Worm (Caenorhabditis elegans) whole organism, L4 larva: ENCODE results near the gene kqt-1.
A peak's percentile ranks its signal among the peaks of the same experiment; 100 is the strongest.

Experiments used
- D1046.2 ChIP-seq: fragments of 200-800 bp; sonication (Bioruptor generic); IDR thresholded peaks from 2 replicates; pipeline ENCODE4 v1.3.6; 2022; ENCODE audit warnings: missing genetic modification characterization, missing compliant biosample characterization
- F44E2.7 ChIP-seq: fragments of 200-800 bp; sonication (Bioruptor generic); IDR thresholded peaks from 2 replicates; pipeline ENCODE4 v2.1.2; 2022; ENCODE audit warnings: missing genetic modification characterization, missing compliant biosample characterization
- T20F7.1 ChIP-seq: fragments of 200-800 bp; sonication (Bioruptor generic); optimal IDR thresholded peaks from 2 replicates; lab custom pipeline; 2018; ENCODE audit warnings: mild to moderate bottlenecking, missing genetic modification characterization, missing compliant biosample characterization
- aha-1 ChIP-seq: fragments of 150-350 bp; peaks from one replicate; lab custom pipeline; 2014; ENCODE audit warnings: missing biosample characterization, missing genetic modification characterization
- arid-1 ChIP-seq: fragments of 200-800 bp; sonication (Bioruptor generic); conservative IDR thresholded peaks from 2 replicates; pipeline ENCODE4 v1.3.6; 2022; ENCODE audit warnings: missing genetic modification reagents, missing genetic modification characterization, missing compliant biosample characterization
- cey-2 ChIP-seq: sonication (generic microtip); optimal IDR thresholded peaks from 3 replicates; lab custom pipeline; 2017; ENCODE audit warnings: missing genetic modification characterization, mild to moderate bottlenecking, missing compliant biosample characterization, antibody characterized with exemption, borderline replicate concordance; ENCODE audit not compliant: insufficient read depth
- daf-16 ChIP-seq, 3 experiments: sonication (generic microtip); optimal IDR thresholded peaks; 2 replicates each; lab custom pipeline; 2016 to 2017; ENCODE audit warnings: missing genetic modification characterization in 3 of 3, missing genetic modification reagents in 3 of 3, mild to moderate bottlenecking in 2 of 3, missing compliant biosample characterization in 2 of 3, missing biosample characterization in 1 of 3, moderate library complexity in 1 of 3
- daf-19 ChIP-seq: fragments of 200-800 bp; sonication (Bioruptor generic); conservative IDR thresholded peaks from 2 replicates; pipeline ENCODE4 v1.3.6; 2022; ENCODE audit warnings: missing genetic modification characterization, missing compliant biosample characterization
- dve-1 ChIP-seq: sonication (generic microtip); optimal IDR thresholded peaks from 2 replicates; lab custom pipeline; 2017; ENCODE audit warnings: antibody characterized with exemption, mild to moderate bottlenecking, missing genetic modification characterization, missing compliant biosample characterization; ENCODE audit not compliant: insufficient read depth
- egl-27 ChIP-seq: sonication (generic microtip); optimal IDR thresholded peaks from 3 replicates; lab custom pipeline; 2017; ENCODE audit warnings: missing biosample characterization, missing genetic modification reagents, missing genetic modification characterization
- egl-43 ChIP-seq: fragments of 200-800 bp; sonication (Bioruptor generic); IDR thresholded peaks from 2 replicates; pipeline ENCODE4 v1.3.6; 2022; ENCODE audit warnings: missing genetic modification reagents, missing genetic modification characterization, missing compliant biosample characterization
- fkh-10 ChIP-seq: fragments of 150-350 bp; optimal IDR thresholded peaks from 2 replicates; lab custom pipeline; 2014; ENCODE audit warnings: missing biosample characterization, missing genetic modification reagents, missing genetic modification characterization
- hif-1 ChIP-seq, 2 experiments: sonication (generic microtip); optimal IDR thresholded peaks; 2 replicates each; lab custom pipeline; 2016 to 2017; ENCODE audit warnings: missing compliant biosample characterization in 2 of 2, missing genetic modification characterization in 2 of 2, missing genetic modification reagents in 2 of 2, missing genotype in 2 of 2, mild to moderate bottlenecking in 1 of 2
- hlh-11 ChIP-seq: fragments of 200-800 bp; sonication (Bioruptor generic); optimal IDR thresholded peaks from 2 replicates; lab custom pipeline; 2018; ENCODE audit warnings: mild to moderate bottlenecking, missing genetic modification characterization, missing compliant biosample characterization
- hlh-30 ChIP-seq: sonication (generic microtip); optimal IDR thresholded peaks from 2 replicates; lab custom pipeline; 2017; ENCODE audit warnings: antibody characterized with exemption, mild to moderate bottlenecking, missing genetic modification characterization, missing compliant biosample characterization; ENCODE audit not compliant: insufficient read depth
- jun-1 ChIP-seq: fragments of 150-350 bp; optimal IDR thresholded peaks from 2 replicates; lab custom pipeline; 2014; ENCODE audit warnings: missing biosample characterization, missing genetic modification reagents, missing genetic modification characterization
- madf-9 ChIP-seq: fragments of 200-800 bp; sonication (Bioruptor generic); conservative IDR thresholded peaks from 2 replicates; pipeline ENCODE4 v1.3.6; 2022; ENCODE audit warnings: missing genetic modification reagents, missing genetic modification characterization, missing compliant biosample characterization
- mxl-2 ChIP-seq: fragments of 200-800 bp; sonication (Bioruptor generic); conservative IDR thresholded peaks from 2 replicates; pipeline ENCODE4 v1.3.6; 2022; ENCODE audit warnings: missing genetic modification reagents, missing genetic modification characterization, missing compliant biosample characterization
- nhr-11 ChIP-seq: fragments of 150-350 bp; optimal IDR thresholded peaks from 2 replicates; lab custom pipeline; 2014; ENCODE audit warnings: missing biosample characterization, missing genetic modification characterization
- nhr-111 ChIP-seq: fragments of 200-800 bp; sonication (Bioruptor generic); optimal IDR thresholded peaks from 2 replicates; lab custom pipeline; 2018; ENCODE audit warnings: mild to moderate bottlenecking, missing genetic modification characterization, missing compliant biosample characterization
- nhr-48 ChIP-seq: sonication (generic microtip); optimal IDR thresholded peaks from 2 replicates; lab custom pipeline; 2016; ENCODE audit warnings: mild to moderate bottlenecking, missing genetic modification characterization, missing compliant biosample characterization
- nhr-6 ChIP-seq: fragments of 150-350 bp; optimal IDR thresholded peaks from 2 replicates; lab custom pipeline; 2014; ENCODE audit warnings: missing biosample characterization, missing genetic modification characterization
- php-3 ChIP-seq: fragments of 200-800 bp; sonication (Bioruptor generic); IDR thresholded peaks from 2 replicates; pipeline ENCODE4 v1.3.6; 2022; ENCODE audit warnings: missing genetic modification reagents, missing genetic modification characterization, missing compliant biosample characterization
- saeg-2 ChIP-seq: fragments of 200-800 bp; sonication (Bioruptor generic); IDR thresholded peaks from 2 replicates; pipeline ENCODE4 v1.3.6; 2022; ENCODE audit warnings: missing genetic modification reagents, missing genetic modification characterization, missing compliant biosample characterization
- set-16 ChIP-seq: fragments of 200-800 bp; sonication (Bioruptor generic); IDR thresholded peaks from 2 replicates; pipeline ENCODE4 v1.3.6; 2022; ENCODE audit warnings: missing genetic modification reagents, missing genetic modification characterization, missing compliant biosample characterization
- skn-1 ChIP-seq: fragments of 150-350 bp; optimal IDR thresholded peaks from 2 replicates; lab custom pipeline; 2014; ENCODE audit warnings: missing biosample characterization, missing genetic modification characterization
- tra-1 ChIP-seq: fragments of 200-800 bp; sonication (Bioruptor generic); IDR thresholded peaks from 2 replicates; pipeline ENCODE4 v1.3.6; 2022; ENCODE audit warnings: missing genetic modification reagents, missing genetic modification characterization, missing compliant biosample characterization
- unc-62 ChIP-seq, 3 experiments: fragments of 150-350 bp in 1 of 3; sonication (generic microtip); optimal IDR thresholded peaks in 2 of 3; peaks in 1 of 3; 1 replicate in 1 of 3; 2 replicates in 2 of 3; lab custom pipeline; 2014 to 2017; ENCODE audit warnings: missing biosample characterization in 3 of 3, missing genetic modification characterization in 3 of 3, missing genetic modification reagents in 3 of 3, missing genotype in 1 of 3
- vab-7 ChIP-seq: fragments of 200-800 bp; sonication (Bioruptor generic); IDR thresholded peaks from 2 replicates; pipeline ENCODE4 v1.3.6; 2022; ENCODE audit warnings: missing genetic modification reagents, missing genetic modification characterization, missing compliant biosample characterization
- zfp-2 ChIP-seq: sonication (generic microtip); optimal IDR thresholded peaks from 2 replicates; lab custom pipeline; 2016; ENCODE audit warnings: mild to moderate bottlenecking, missing genetic modification characterization, missing compliant biosample characterization
- zip-11 ChIP-seq: fragments of 200-800 bp; sonication (Bioruptor generic); IDR thresholded peaks from 2 replicates; pipeline ENCODE4 v1.3.6; 2022; ENCODE audit warnings: missing genetic modification characterization, missing compliant biosample characterization
- ztf-11 ChIP-seq: fragments of 150-350 bp; optimal IDR thresholded peaks from 2 replicates; lab custom pipeline; 2014; ENCODE audit warnings: missing biosample characterization, missing genetic modification characterization

kqt-1 gene

DNA sequence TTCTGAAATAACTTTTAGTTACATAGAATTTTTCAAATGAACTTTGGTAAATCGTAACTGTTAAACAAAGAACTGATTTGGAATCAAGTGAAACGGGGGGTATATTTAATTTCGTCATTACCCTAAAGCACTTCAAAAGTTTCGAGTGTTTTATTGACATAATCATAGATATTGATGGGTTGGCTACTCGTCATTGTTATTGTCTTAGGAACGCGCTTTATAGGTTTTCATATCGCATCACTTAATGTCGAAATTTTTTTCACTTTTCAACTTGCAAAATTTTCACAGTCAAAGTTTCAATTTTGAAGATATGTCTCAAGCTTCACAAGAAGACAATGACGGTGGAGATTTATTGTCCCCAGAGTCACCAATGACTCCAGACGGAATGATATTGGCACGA, at the start of gene kqt-1:
TSS of gene kqt-1 (plus strand) at position 301 of the 400 bp plus-strand sequence.
- TF ChIP-seq egl-27 (tag; lab: Kevin White, UChicago), result no peak
- no peak for TF ChIP-seq tra-1 (GFP tag; lab: Robert Waterston, UW)
- TF ChIP-seq D1046.2 (GFP tag; lab: Robert Waterston, UW), result no peak
- TF ChIP-seq hlh-11, result no peak
- TF ChIP-seq madf-9 (GFP tag; lab: Robert Waterston, UW), result no peak
- no peak for TF ChIP-seq nhr-6 (tag; lab: Kevin White, UChicago)
- no peak for TF ChIP-seq T20F7.1 (GFP tag; lab: Kevin White, UChicago)
- TF ChIP-seq hif-1 (tag; optimal IDR thresholded peaks at IDR 0.05; lab: Kevin White, UChicago), result no peak
- no peak for TF ChIP-seq zfp-2 (tag; lab: Kevin White, UChicago)
- no peak for TF ChIP-seq mxl-2 (GFP tag; lab: Robert Waterston, UW)
- no peak for TF ChIP-seq daf-19 (GFP tag; lab: Robert Waterston, UW)
- no peak for TF ChIP-seq nhr-111
- TF ChIP-seq saeg-2 (GFP tag; lab: Robert Waterston, UW), result no peak

ce11 chrX:6569624-6570023, 49.2 kb upstream of the kqt-1 start, which contains the start of gene dop-3:
dop-3 (minus strand) TSS chrX:6569724.
- no peak for TF ChIP-seq dve-1
- no peak for TF ChIP-seq ztf-11 (tag; lab: Kevin White, UChicago)
- TF ChIP-seq unc-62 (GFP tag; optimal IDR thresholded peaks at IDR 0.05 in 1 of 2; lab: Kevin White, UChicago), result peak in 1 of 2 experiments; percentile 71
- no peak for TF ChIP-seq unc-62 (tag; optimal IDR thresholded peaks at IDR 0.05; lab: Kevin White, UChicago)
- TF ChIP-seq zip-11, result no peak
- no peak for TF ChIP-seq jun-1 (tag; lab: Kevin White, UChicago)
- no peak for TF ChIP-seq arid-1

ce11 chrX:6572987-6573386, 45.8 kb upstream of the kqt-1 start:
- TF ChIP-seq saeg-2 (GFP tag; lab: Robert Waterston, UW), result no peak
- no peak for TF ChIP-seq php-3 (GFP tag; lab: Robert Waterston, UW)
- TF ChIP-seq nhr-48 (tag; lab: Kevin White, UChicago), result no peak
- TF ChIP-seq fkh-10 (GFP tag; lab: Kevin White, UChicago), result no peak
- TF ChIP-seq set-16 (GFP tag; lab: Robert Waterston, UW), result peak; percentile 57

DNA sequence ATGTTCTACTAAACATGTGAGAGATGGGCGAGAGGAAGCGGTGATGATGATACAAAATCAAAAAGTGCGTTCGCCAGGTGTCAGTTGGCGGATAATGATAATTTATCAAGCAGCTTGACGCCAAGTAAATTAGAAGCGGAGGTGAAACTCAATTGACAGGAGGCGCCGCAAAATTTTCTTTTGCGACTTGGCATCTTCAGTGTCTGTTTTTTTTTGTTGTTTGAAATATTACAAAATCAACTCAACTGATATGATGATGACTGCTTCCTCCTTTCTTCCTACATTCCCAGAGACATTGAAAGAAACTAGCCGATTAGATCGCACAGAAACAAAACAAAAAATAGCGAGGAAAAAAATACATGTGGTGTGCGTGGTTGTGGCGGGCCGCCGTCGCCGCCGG, 42.8 kb upstream of the kqt-1 start:
- TF ChIP-seq unc-62 (GFP tag; optimal IDR thresholded peaks at IDR 0.05 in 1 of 2; lab: Kevin White, UChicago) (peak in 1 of 2 experiments; percentile 95), unc-62 (tag; optimal IDR thresholded peaks at IDR 0.05; lab: Kevin White, UChicago) (no peak), egl-43 (no peak)

DNA sequence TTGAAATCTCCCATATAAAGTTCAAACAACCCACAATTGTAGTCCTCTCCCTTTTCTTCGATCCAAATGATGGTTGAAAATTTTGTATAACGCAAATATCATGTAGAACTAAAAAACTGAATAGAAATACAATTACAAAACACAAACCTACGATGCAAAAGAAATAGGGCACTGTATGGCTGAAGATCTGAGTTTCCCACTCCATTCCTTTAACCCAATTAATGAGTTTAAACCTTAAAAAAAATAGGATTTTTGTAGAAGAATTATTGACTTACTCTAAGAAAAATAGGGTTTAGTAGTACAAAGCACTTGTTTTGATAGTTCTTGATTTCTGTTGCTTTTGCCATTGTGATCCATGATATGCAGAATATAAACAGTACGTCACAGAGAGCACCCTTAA, 35.4 kb upstream of the kqt-1 start:
- TF ChIP-seq unc-62 (GFP tag; optimal IDR thresholded peaks at IDR 0.05 in 1 of 2; lab: Kevin White, UChicago) (peak in 1 of 2 experiments; percentile 93), unc-62 (tag; optimal IDR thresholded peaks at IDR 0.05; lab: Kevin White, UChicago) (no peak), tra-1 (GFP tag; lab: Robert Waterston, UW) (no peak)

- TF ChIP-seq F44E2.7, result no peak
- no peak for TF ChIP-seq skn-1 (tag; lab: Kevin White, UChicago)
- TF ChIP-seq, all 104 proteins: peak for 0
These were observed 30.3 kb upstream of the kqt-1 start, which contains the start of gene fbxl-4 for ce11 chrX:6588495-6588894. fbxl-4 (plus strand) TSS chrX:6588795.

DNA sequence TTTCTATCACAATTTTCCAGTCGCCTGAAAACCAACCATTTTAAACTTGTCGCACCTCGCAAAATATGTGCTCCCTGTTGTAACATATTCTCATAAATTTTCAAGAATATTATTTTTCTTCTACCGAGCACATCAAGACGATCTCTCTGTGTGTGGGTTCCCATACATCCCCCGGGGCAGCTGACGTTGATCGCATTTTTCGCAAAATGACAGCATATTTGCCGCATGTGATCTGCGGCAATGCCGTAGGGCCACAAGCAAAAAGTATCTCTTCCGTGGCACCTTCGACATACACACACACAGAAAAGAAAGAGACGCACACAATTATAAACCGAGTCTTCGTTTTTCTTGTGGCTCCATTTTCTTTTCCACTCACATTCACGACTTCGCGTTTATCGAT, 27.1 kb upstream of the kqt-1 start:
- TF ChIP-seq vab-7, result no peak
- peak; percentile 51 for TF ChIP-seq nhr-11 (tag; lab: Kevin White, UChicago)
- TF ChIP-seq hlh-30, result peak; percentile 29
- TF ChIP-seq cey-2 (tag; lab: Kevin White, UChicago), result no peak
- peak; percentile 95 for TF ChIP-seq aha-1 (tag; lab: Kevin White, UChicago)
- TF ChIP-seq daf-16 (GFP tag; optimal IDR thresholded peaks at IDR 0.05; lab: Kevin White, UChicago), result peak in 1 of 2 experiments; percentile 63
- no peak for TF ChIP-seq daf-16 (tag; optimal IDR thresholded peaks at IDR 0.05; lab: Kevin White, UChicago)
